Fruit fly (Drosophila melanogaster): Measurements from ENCODE around the gene sls.

dm6 chr3L:2162019-2162418 lies 46.6 kb upstream of the sls start:
- no peak for TF ChIP-seq ttk (optimal IDR thresholded peaks at IDR 0.05)
- no peak for TF ChIP-seq insv (optimal IDR thresholded peaks at IDR 0.05)
- no peak for TF ChIP-seq h (optimal IDR thresholded peaks at IDR 0.05)
- no peak for TF ChIP-seq Myc (optimal IDR thresholded peaks at IDR 0.05)
- TF ChIP-seq Sin3A (optimal IDR thresholded peaks at IDR 0.05): no peak
- no peak for TF ChIP-seq psq (optimal IDR thresholded peaks at IDR 0.05)

All from Kc167 (cell line).